Fruit fly (Drosophila melanogaster) S2 (cell line): ENCODE results near the gene GIIIspla2.

Experiments
- CG8478 ChIP-seq: fragments of >200 bp; optimal IDR thresholded peaks from 2 replicates; lab custom pipeline; 2018
- CTCF ChIP-seq, 2 experiments: fragments of >200 bp; optimal IDR thresholded peaks; 2 replicates each; lab custom pipeline; 2018

DNA sequence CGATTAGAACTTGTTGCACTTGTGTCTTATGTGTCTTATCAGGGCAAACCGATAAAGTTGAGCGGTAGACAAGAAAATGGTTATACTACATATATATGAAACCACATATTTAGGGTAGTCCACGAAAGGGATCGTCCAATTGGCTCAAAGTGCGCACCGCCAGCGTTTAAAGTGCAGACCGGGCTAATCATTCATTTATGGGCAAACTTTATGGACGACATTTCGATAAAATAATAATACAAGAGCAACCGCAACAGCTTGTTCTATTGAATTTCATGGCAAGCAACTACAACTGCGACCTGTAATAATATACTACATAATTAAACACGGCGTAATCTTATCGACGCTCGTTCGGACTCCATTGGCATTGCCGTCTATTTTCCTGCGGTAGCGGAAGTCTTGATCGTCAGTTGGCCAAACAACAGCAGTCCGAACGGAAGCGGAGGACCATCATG is 22.0 kb upstream of the GIIIspla2 start, which contains the start of the genes cyr and CG2120:
- TF ChIP-seq CG8478 (no peak), CTCF (optimal IDR thresholded peaks at IDR 0.05; lab: Kevin White, UChicago) (no peak)
